Fruit fly (Drosophila melanogaster): ENCODE results near the gene Cpr67B.

The Cpr67B gene

dm6 chr3L:9447239-9447777 lies 42.7 kb downstream of the Cpr67B start (continued):
- TF ChIP-seq hb (GFP tag; IDR thresholded peaks at IDR 0.05; ENCODE audit: partially characterized antibody) (no peak), lmd (GFP tag; IDR thresholded peaks at IDR 0.05) (no peak), pita (GFP tag; optimal IDR thresholded peaks at IDR 0.05) (no peak), eve (GFP tag; optimal IDR thresholded peaks at IDR 0.05) (no peak), CG11696 (GFP tag; IDR thresholded peaks at IDR 0.05) (no peak), zfh1 (GFP tag; IDR thresholded peaks at IDR 0.05) (no peak), danr (GFP tag; IDR thresholded peaks at IDR 0.05) (no peak), CG10979 (tag; optimal IDR thresholded peaks at IDR 0.05) (no peak), Dbx (GFP tag; IDR thresholded peaks at IDR 0.05) (no peak), CG2678 (tag; optimal IDR thresholded peaks at IDR 0.05) (peak; percentile 19), dm (GFP tag; optimal IDR thresholded peaks at IDR 0.05) (no peak), CG9437 (GFP tag; optimal IDR thresholded peaks at IDR 0.05) (no peak), Myb (GFP tag; optimal IDR thresholded peaks at IDR 0.05) (no peak), Hmx (GFP tag; optimal IDR thresholded peaks at IDR 0.05) (no peak), CG30020 (tag; optimal IDR thresholded peaks at IDR 0.05) (no peak), ase (GFP tag; IDR thresholded peaks at IDR 0.05) (no peak), kni (GFP tag; optimal IDR thresholded peaks at IDR 0.05) (no peak), CG12104 (GFP tag; optimal IDR thresholded peaks at IDR 0.05) (no peak), CG4360 (GFP tag; IDR thresholded peaks at IDR 0.05) (peak; percentile 85), bab2 (GFP tag; optimal IDR thresholded peaks at IDR 0.05) (no peak), HLHmδ (GFP tag; optimal IDR thresholded peaks at IDR 0.05) (no peak), CG13296 (GFP tag; optimal IDR thresholded peaks at IDR 0.05) (no peak), ham (GFP tag; IDR thresholded peaks at IDR 0.05) (no peak), tgo (GFP tag; IDR thresholded peaks at IDR 0.05) (no peak), nom (GFP tag; optimal IDR thresholded peaks at IDR 0.05) (no peak)

- peak; percentile 74 for TF ChIP-seq CG6689 (GFP tag; IDR thresholded peaks at IDR 0.05)
- peak; percentile 62 for TF ChIP-seq CG7556 (GFP tag; optimal IDR thresholded peaks at IDR 0.05)
- peak; percentile 94 for TF ChIP-seq CG2116 (GFP tag; optimal IDR thresholded peaks at IDR 0.05)
- TF ChIP-seq Abd-B (GFP tag; optimal IDR thresholded peaks at IDR 0.05) = peak; percentile 73
- no peak for TF ChIP-seq so (GFP tag; IDR thresholded peaks at IDR 0.05)
- TF ChIP-seq CG16779 (GFP tag; IDR thresholded peaks at IDR 0.05) = no peak
- peak; percentile 39 for TF ChIP-seq CG10979 (tag; optimal IDR thresholded peaks at IDR 0.05)
- TF ChIP-seq ATbp (GFP tag; optimal IDR thresholded peaks at IDR 0.05) = no peak
- no peak for TF ChIP-seq ro (GFP tag; IDR thresholded peaks at IDR 0.05)
- peak; percentile 46 for TF ChIP-seq CG18011 (GFP tag; optimal IDR thresholded peaks at IDR 0.05)
- TF ChIP-seq Taf1 (GFP tag; IDR thresholded peaks at IDR 0.05) = peak; percentile 27; the same call in 1 of the 2 replicates
- no peak for TF ChIP-seq CG5953 (GFP tag; IDR thresholded peaks at IDR 0.05)
- no peak for TF ChIP-seq Hey (tag; optimal IDR thresholded peaks at IDR 0.05)
- TF ChIP-seq dpn (GFP tag; optimal IDR thresholded peaks at IDR 0.05) = peak; percentile 56 to 63
- TF ChIP-seq pb (GFP tag; optimal IDR thresholded peaks at IDR 0.05) = no peak
- TF ChIP-seq CG4730 (GFP tag; IDR thresholded peaks at IDR 0.05) = 0 out of 2 replicates have a peak, but pooled peaks have one; percentile 41
- TF ChIP-seq CG17361 (GFP tag; IDR thresholded peaks at IDR 0.05) = peak; percentile 73
- peak; percentile 70 for TF ChIP-seq CG2120 (GFP tag; optimal IDR thresholded peaks at IDR 0.05)
- no peak for TF ChIP-seq CG8359 (GFP tag; optimal IDR thresholded peaks at IDR 0.05; ENCODE audit: borderline replicate concordance)
- peak; percentile 72 for TF ChIP-seq CG2712 (tag; optimal IDR thresholded peaks at IDR 0.05)
- peak; percentile 61 for TF ChIP-seq CG18764 (GFP tag; optimal IDR thresholded peaks at IDR 0.05)
- peak; percentile 18 for TF ChIP-seq CG13775 (GFP tag; optimal IDR thresholded peaks at IDR 0.05)
- TF ChIP-seq pan (optimal IDR thresholded peaks at IDR 0.05) = no peak
- TF ChIP-seq pan (GFP tag; optimal IDR thresholded peaks at IDR 0.05 in 1 of 2, IDR thresholded peaks at IDR 0.05 in 1 of 2) = peak in 1 of 2 experiments; percentile 55
- TF ChIP-seq fru (optimal IDR thresholded peaks at IDR 0.05) = no peak
- no peak for TF ChIP-seq sima (GFP tag; optimal IDR thresholded peaks at IDR 0.05)
- TF ChIP-seq Side (GFP tag; optimal IDR thresholded peaks at IDR 0.05) = peak; percentile 26
- peak; percentile 61 for TF ChIP-seq CG13424 (tag; optimal IDR thresholded peaks at IDR 0.05)
Observed at dm6 chr3L:9451522-9452118, 47.0 kb downstream of the Cpr67B start, which contains the start of the genes CG3448 and ghi. TSS of gene CG3448 (minus strand) at chr3L:9451572. TSS of gene ghi (plus strand) at chr3L:9451876.
